Fruit fly (Drosophila melanogaster): ENCODE results near the gene nac.
A peak's percentile ranks its signal among the peaks of the same experiment; 100 is the strongest.

Gene nac

DNA sequence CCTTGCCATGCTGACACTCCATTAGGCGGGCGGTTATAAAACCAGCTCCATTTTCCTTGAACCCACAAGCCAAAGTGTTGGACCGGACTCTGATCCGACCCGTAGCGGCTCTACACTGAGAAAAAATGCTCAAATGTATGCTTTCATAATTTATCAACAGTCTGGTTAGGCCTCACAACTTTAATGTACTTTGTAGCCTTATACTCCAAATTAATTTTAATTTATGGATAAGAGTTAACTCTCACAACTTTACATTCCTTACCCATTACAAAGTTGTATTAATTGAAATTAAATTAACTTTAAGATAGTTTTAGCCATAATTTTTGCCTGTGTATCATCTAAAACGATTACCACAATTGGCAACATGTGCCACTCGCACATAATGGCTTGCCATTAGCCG, 47.8 kb downstream of the nac start (continued):
- TF ChIP-seq NfI (GFP tag; optimal IDR thresholded peaks at IDR 0.05) (no peak), CG17361 (GFP tag; IDR thresholded peaks at IDR 0.05) (0 out of 3 replicates have a peak, but pooled peaks have one; percentile 43), yki (optimal IDR thresholded peaks at IDR 0.05) (no peak), Drgx (GFP tag; IDR thresholded peaks at IDR 0.05) (peak; percentile 67; the same call in 1 of the 2 replicates), CG12219 (GFP tag; optimal IDR thresholded peaks at IDR 0.05) (peak; percentile 39), CG18262 (tag; optimal IDR thresholded peaks at IDR 0.05) (peak; percentile 6), CG8924 (tag; optimal IDR thresholded peaks at IDR 0.05) (peak; percentile 24)

dm6 chr3R:8254347-8254746, 49.5 kb downstream of the nac start:
- TF ChIP-seq CG1233 (GFP tag; optimal IDR thresholded peaks at IDR 0.05) (no peak), CG11560 (tag; IDR thresholded peaks at IDR 0.05) (no peak), oc (tag; optimal IDR thresholded peaks at IDR 0.05) (peak; percentile 78), Jarid2 (GFP tag; optimal IDR thresholded peaks at IDR 0.05) (no peak), Pdp1 (GFP tag; optimal IDR thresholded peaks at IDR 0.05) (peak in 1 of 2 experiments; percentile 7), Gug (GFP tag; IDR thresholded peaks at IDR 0.05) (no peak), kni (GFP tag; optimal IDR thresholded peaks at IDR 0.05) (no peak), CG8924 (tag; optimal IDR thresholded peaks at IDR 0.05) (no peak), CG11085 (GFP tag; IDR thresholded peaks at IDR 0.05) (no peak), da (GFP tag; optimal IDR thresholded peaks at IDR 0.05) (no peak), CG6254 (GFP tag; optimal IDR thresholded peaks at IDR 0.05) (no peak), CG9817 (tag; optimal IDR thresholded peaks at IDR 0.05) (no peak), sd (tag; optimal IDR thresholded peaks at IDR 0.05) (peak; percentile 52), fd64A (GFP tag; optimal IDR thresholded peaks at IDR 0.05) (no peak), vvl (GFP tag; IDR thresholded peaks at IDR 0.05) (peak; percentile 14; the same call in 1 of the 2 replicates), Chrac-16 (GFP tag; optimal IDR thresholded peaks at IDR 0.05) (no peak), mld (GFP tag; IDR thresholded peaks at IDR 0.05; ENCODE audit: partially characterized antibody) (no peak), CG10543 (GFP tag; optimal IDR thresholded peaks at IDR 0.05) (no peak), pros (GFP tag; optimal IDR thresholded peaks at IDR 0.05) (peak; percentile 2), CG6854 (GFP tag; optimal IDR thresholded peaks at IDR 0.05) (no peak), dpn (GFP tag; optimal IDR thresholded peaks at IDR 0.05) (no peak), mam (GFP tag; optimal IDR thresholded peaks at IDR 0.05) (no peak), pan (optimal IDR thresholded peaks at IDR 0.05) (no peak), pan (GFP tag; optimal IDR thresholded peaks at IDR 0.05 in 1 of 2, IDR thresholded peaks at IDR 0.05 in 1 of 2) (no peak), wor (GFP tag; IDR thresholded peaks at IDR 0.05) (no peak), chinmo (GFP tag; IDR thresholded peaks at IDR 0.05; ENCODE audit: partially characterized antibody) (0 out of 4 replicates have a peak, but pooled peaks have one; percentile 64)

Measured in whole organism, embryonic.